Fruit fly (Drosophila melanogaster): Measurements from ENCODE around the gene unc80.
A peak's percentile ranks its signal among the peaks of the same experiment; 100 is the strongest.

unc80 gene

DNA sequence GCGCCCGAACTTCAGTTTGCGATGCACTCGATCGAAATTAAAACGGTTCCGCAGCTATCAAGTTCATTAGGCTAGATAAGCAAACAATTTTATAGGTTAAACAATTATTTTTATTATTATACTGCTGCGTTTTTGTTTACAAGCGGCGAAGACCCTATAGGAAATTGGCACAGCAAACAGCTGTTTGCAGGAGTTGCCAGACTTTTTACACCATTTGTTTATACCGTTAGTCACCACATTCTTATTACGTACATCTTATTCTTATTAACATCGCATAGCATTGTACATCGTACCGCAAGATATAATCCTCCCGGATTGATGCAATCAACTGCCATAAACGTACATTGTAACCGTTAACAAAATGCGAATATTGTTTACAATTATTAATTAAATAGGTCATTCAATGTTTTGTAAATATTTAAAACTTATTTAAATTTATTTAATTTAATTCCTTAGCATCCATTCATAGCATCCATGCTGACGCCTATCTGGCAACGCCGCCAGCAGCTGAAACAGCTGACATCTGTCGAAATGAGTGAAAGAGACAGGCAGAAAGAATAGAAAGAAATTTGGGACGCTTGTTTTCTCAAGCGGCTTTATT, 44.4 kb downstream of the unc80 start, which contains the start of the genes CROT and CG12877 (continued):
- TF ChIP-seq tap (tag; optimal IDR thresholded peaks at IDR 0.05) (peak; percentile 66), Gug (GFP tag; IDR thresholded peaks at IDR 0.05) (peak; percentile 84), pb (GFP tag; optimal IDR thresholded peaks at IDR 0.05) (no peak), pan (optimal IDR thresholded peaks at IDR 0.05) (no peak), pan (GFP tag; optimal IDR thresholded peaks at IDR 0.05 in 1 of 2, IDR thresholded peaks at IDR 0.05 in 1 of 2) (peak in 1 of 2 experiments; percentile 63), row (GFP tag; IDR thresholded peaks at IDR 0.05) (peak; percentile 88), Nf-YA (GFP tag; IDR thresholded peaks at IDR 0.05) (0 out of 2 replicates have a peak, but pooled peaks have one; percentile 60), bsh (GFP tag; optimal IDR thresholded peaks at IDR 0.05) (peak in 1 of 2 experiments; percentile 77), CG4617 (GFP tag; optimal IDR thresholded peaks at IDR 0.05; ENCODE audit: borderline replicate concordance) (peak; percentile 66), grau (tag; optimal IDR thresholded peaks at IDR 0.05) (peak; percentile 84), CG8944 (GFP tag; optimal IDR thresholded peaks at IDR 0.05) (peak; percentile 17), ro (GFP tag; IDR thresholded peaks at IDR 0.05) (no peak), Ssrp (tag; optimal IDR thresholded peaks at IDR 0.05) (peak; percentile 84), kni (GFP tag; optimal IDR thresholded peaks at IDR 0.05) (peak; percentile 27), tup (GFP tag; optimal IDR thresholded peaks at IDR 0.05) (peak; percentile 80), CG8924 (tag; optimal IDR thresholded peaks at IDR 0.05) (peak; percentile 87), az2 (GFP tag; optimal IDR thresholded peaks at IDR 0.05) (peak; percentile 84)

All from whole organism, embryonic.